Fruit fly (Drosophila melanogaster): ENCODE results near the gene CG3330.

Gene CG3330

DNA sequence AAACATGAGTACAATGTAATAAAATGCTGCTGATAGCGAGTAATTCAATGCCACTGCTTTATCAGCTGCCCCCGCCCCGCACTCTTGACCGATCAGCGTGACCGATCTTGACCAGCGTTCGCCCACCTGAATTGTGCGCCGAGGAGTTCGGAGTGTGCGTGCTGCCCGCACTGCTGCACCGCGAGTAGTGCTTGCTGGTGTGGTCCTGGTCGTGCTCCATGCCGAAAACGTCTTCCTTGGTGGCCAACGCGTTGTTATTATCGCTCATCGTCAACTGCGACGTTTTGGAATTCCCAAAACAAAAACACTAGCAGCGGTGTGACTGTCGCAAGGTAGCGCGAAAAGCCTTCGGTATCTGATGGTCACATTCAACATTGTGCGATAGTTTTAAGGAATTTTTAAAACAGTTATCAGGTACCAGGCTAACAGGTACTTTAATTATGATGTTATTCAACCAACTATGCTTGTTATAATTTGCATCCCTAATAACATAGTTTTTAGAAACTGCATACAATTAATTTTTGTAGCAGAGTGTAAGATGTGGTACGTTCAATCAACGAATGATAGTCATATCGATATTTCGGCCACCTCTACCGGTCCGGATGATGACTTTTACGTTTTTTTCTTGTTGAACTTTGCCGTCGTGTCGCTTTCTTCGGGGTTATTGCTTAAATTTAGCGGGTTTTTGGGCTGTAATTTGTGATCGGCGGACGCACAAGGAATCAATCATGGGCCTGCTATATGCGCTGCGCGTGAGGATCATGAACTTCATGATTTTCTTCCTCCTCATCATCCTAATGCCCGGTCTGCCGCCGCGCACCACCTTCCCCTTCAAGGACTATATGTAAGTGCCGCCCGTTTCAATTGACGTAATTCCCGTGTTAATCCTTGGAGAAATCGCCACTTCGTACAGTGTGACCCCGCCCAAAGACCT, 42.2 kb downstream of the CG3330 start, which contains the start of the genes bigmax and Hmu (continued):
- TF ChIP-seq D19A (tag; optimal IDR thresholded peaks at IDR 0.05) (peak; percentile 55), Gsc (GFP tag; IDR thresholded peaks at IDR 0.05) (no peak), mirr (GFP tag; optimal IDR thresholded peaks at IDR 0.05) (peak; percentile 92), CG5180 (GFP tag; optimal IDR thresholded peaks at IDR 0.05) (no peak), ase (GFP tag; IDR thresholded peaks at IDR 0.05) (peak; percentile 80), CG4820 (GFP tag; optimal IDR thresholded peaks at IDR 0.05) (peak; percentile 82), Mes4 (GFP tag; optimal IDR thresholded peaks at IDR 0.05) (peak; percentile 66), mam (GFP tag; optimal IDR thresholded peaks at IDR 0.05) (peak; percentile 94), onecut (GFP tag; IDR thresholded peaks at IDR 0.05) (peak; percentile 59), CG10431 (GFP tag; optimal IDR thresholded peaks at IDR 0.05) (no peak), dmrt99B (tag; optimal IDR thresholded peaks at IDR 0.05) (peak; percentile 66), CG17328 (GFP tag; IDR thresholded peaks at IDR 0.05) (peak; percentile 82), CG9876 (GFP tag; optimal IDR thresholded peaks at IDR 0.05) (peak; percentile 93), CG13624 (GFP tag; optimal IDR thresholded peaks at IDR 0.05) (peak; percentile 97), CG18011 (GFP tag; optimal IDR thresholded peaks at IDR 0.05) (peak; percentile 54), cad (GFP tag; optimal IDR thresholded peaks at IDR 0.05) (no peak), jigr1 (GFP tag; IDR thresholded peaks at IDR 0.05) (peak; percentile 74; the same call in 2 of the 3 replicates), wdn (GFP tag; IDR thresholded peaks at IDR 0.05) (peak; percentile 79), slbo (GFP tag; IDR thresholded peaks at IDR 0.05) (peak; percentile 92), pzg (GFP tag; optimal IDR thresholded peaks at IDR 0.05) (peak; percentile 96), scrt (GFP tag; optimal IDR thresholded peaks at IDR 0.05) (peak; percentile 72), CG10209 (GFP tag; optimal IDR thresholded peaks at IDR 0.05) (peak; percentile 76), Neu2 (GFP tag; optimal IDR thresholded peaks at IDR 0.05; ENCODE audit: borderline replicate concordance) (peak; percentile 39), vvl (GFP tag; IDR thresholded peaks at IDR 0.05) (peak; percentile 92), Lpt (GFP tag; optimal IDR thresholded peaks at IDR 0.05) (no peak), fd102C (GFP tag; optimal IDR thresholded peaks at IDR 0.05) (no peak), eyg (GFP tag; optimal IDR thresholded peaks at IDR 0.05) (peak; percentile 81), CTCF (GFP tag; optimal IDR thresholded peaks at IDR 0.05) (peak; percentile 57), Mad (GFP tag; optimal IDR thresholded peaks at IDR 0.05) (peak; percentile 85), CG17912 (GFP tag; optimal IDR thresholded peaks at IDR 0.05) (peak; percentile 45), CG12071 (GFP tag; optimal IDR thresholded peaks at IDR 0.05) (peak; percentile 67), Aef1 (GFP tag; IDR thresholded peaks at IDR 0.05) (peak; percentile 80), CG10979 (tag; optimal IDR thresholded peaks at IDR 0.05) (peak; percentile 69), pum (GFP tag; optimal IDR thresholded peaks at IDR 0.05) (peak; percentile 85), vfl (GFP tag; optimal IDR thresholded peaks at IDR 0.05) (peak; percentile 90), PHDP (tag; optimal IDR thresholded peaks at IDR 0.05) (peak; percentile 87), CG2199 (GFP tag; IDR thresholded peaks at IDR 0.05) (no peak), Hr3 (GFP tag; optimal IDR thresholded peaks at IDR 0.05) (peak; percentile 84), zen2 (GFP tag; IDR thresholded peaks at IDR 0.05; ENCODE audit: partially characterized antibody) (peak; percentile 81; the same call in 2 of the 3 replicates), CkIIα-i1 (GFP tag; IDR thresholded peaks at IDR 0.05) (no peak), Meics (GFP tag; optimal IDR thresholded peaks at IDR 0.05) (peak; percentile 74), insv (GFP tag; optimal IDR thresholded peaks at IDR 0.05) (peak in 1 of 2 experiments; percentile 38), aop (GFP tag; IDR thresholded peaks at IDR 0.05) (no peak), Eip74EF (GFP tag; optimal IDR thresholded peaks at IDR 0.05) (peak in 1 of 2 experiments; percentile 49), CG18262 (tag; optimal IDR thresholded peaks at IDR 0.05) (peak; percentile 70), CG12391 (tag; optimal IDR thresholded peaks at IDR 0.05) (peak; percentile 91), ttk (GFP tag; IDR thresholded peaks at IDR 0.05) (peak; percentile 86), CG1603 (tag; optimal IDR thresholded peaks at IDR 0.05) (peak; percentile 91), CG8388 (GFP tag; optimal IDR thresholded peaks at IDR 0.05) (peak; percentile 74)

All from whole organism, embryonic.